Worm (Caenorhabditis elegans) whole organism, L1 larva: ENCODE data around the gene emb-8.
A peak's percentile ranks its signal among the peaks of the same experiment; 100 is the strongest.

ENCODE experiments used
- alr-1 ChIP-seq: fragments of 200-800 bp; sonication (Bioruptor generic); optimal IDR thresholded peaks from 2 replicates; lab custom pipeline; 2018; ENCODE audit warnings: borderline replicate concordance, mild to moderate bottlenecking, missing genetic modification characterization, missing compliant biosample characterization
- blmp-1 ChIP-seq: fragments of 150-350 bp; optimal IDR thresholded peaks from 2 replicates; lab custom pipeline; 2014; ENCODE audit warnings: missing biosample characterization, missing genetic modification characterization
- ceh-82 ChIP-seq, 3 experiments: fragments of 150-350 bp in 1 of 3; sonication (generic microtip) in 2 of 3; optimal IDR thresholded peaks; 2 replicates each; lab custom pipeline; 2014 to 2017; ENCODE audit warnings: missing biosample characterization in 3 of 3, missing genetic modification characterization in 3 of 3
- ceh-88 ChIP-seq: fragments of 200-800 bp; sonication (Bioruptor generic); IDR thresholded peaks from 2 replicates; pipeline ENCODE4 v1.3.6; 2022; ENCODE audit warnings: missing genetic modification characterization, missing compliant biosample characterization
- ceh-90 ChIP-seq: sonication (generic microtip); optimal IDR thresholded peaks from 2 replicates; lab custom pipeline; 2016; ENCODE audit warnings: missing genetic modification characterization, missing compliant biosample characterization
- dpl-1 ChIP-seq, 3 experiments: fragments of 150-350 bp in 2 of 3; sonication (generic microtip) in 1 of 3; optimal IDR thresholded peaks; 2 replicates each; lab custom pipeline; 2014 to 2017; ENCODE audit warnings: missing biosample characterization in 3 of 3, missing genetic modification characterization in 3 of 3, missing genetic modification reagents in 3 of 3
- dsc-1 ChIP-seq: sonication (generic microtip); optimal IDR thresholded peaks from 2 replicates; lab custom pipeline; 2016; ENCODE audit warnings: mild to moderate bottlenecking, missing genetic modification characterization, missing compliant biosample characterization
- efl-1 ChIP-seq, 4 experiments: fragments of 150-350 bp; optimal IDR thresholded peaks in 3 of 4; peaks in 1 of 4; 1 replicate in 1 of 4; 2 replicates in 3 of 4; lab custom pipeline; 2014; ENCODE audit warnings: missing biosample characterization in 2 of 4, missing genetic modification characterization in 2 of 4, missing genetic modification reagents in 2 of 4
- egl-13 ChIP-seq: sonication (generic microtip); optimal IDR thresholded peaks from 2 replicates; lab custom pipeline; 2016; ENCODE audit warnings: missing genotype, missing genetic modification reagents, missing genetic modification characterization, missing compliant biosample characterization
- elt-2 ChIP-seq: sonication (generic microtip); optimal IDR thresholded peaks from 2 replicates; lab custom pipeline; 2016; ENCODE audit warnings: missing genetic modification characterization, mild to moderate bottlenecking, inconsistent platforms, missing compliant biosample characterization, missing genetic modification reagents
- elt-3 ChIP-seq, 6 experiments: fragments of 150-350 bp in 1 of 6; sonication (generic microtip); optimal IDR thresholded peaks; 2 replicates each; lab custom pipeline; 2017 to 2018; ENCODE audit warnings: missing biosample characterization in 6 of 6, missing genetic modification characterization in 6 of 6, inconsistent platforms in 1 of 6
- ets-5 ChIP-seq: fragments of 200-800 bp; sonication (Bioruptor generic); IDR thresholded peaks from 2 replicates; pipeline ENCODE4 v1.3.6; 2022; ENCODE audit warnings: missing genetic modification characterization, missing compliant biosample characterization
- fkh-4 ChIP-seq: sonication (generic microtip); optimal IDR thresholded peaks from 2 replicates; lab custom pipeline; 2016; ENCODE audit warnings: missing compliant biosample characterization, missing genetic modification characterization, borderline replicate concordance
- fkh-8 ChIP-seq: sonication (generic microtip); optimal IDR thresholded peaks from 2 replicates; lab custom pipeline; 2016; ENCODE audit warnings: mild to moderate bottlenecking, missing genetic modification characterization, missing compliant biosample characterization
- grh-1 ChIP-seq: fragments of 200-800 bp; sonication (Bioruptor generic); IDR thresholded peaks from 2 replicates; pipeline ENCODE4 v1.3.6; 2022; ENCODE audit warnings: missing genetic modification reagents, missing genetic modification characterization, missing compliant biosample characterization
- hlh-17 ChIP-seq: fragments of 200-800 bp; sonication (Bioruptor generic); optimal IDR thresholded peaks from 2 replicates; lab custom pipeline; 2018; ENCODE audit warnings: missing genetic modification characterization, mild to moderate bottlenecking, missing compliant biosample characterization, moderate library complexity, borderline replicate concordance
- lin-15B ChIP-seq: fragments of 150-350 bp; sonication (generic microtip); optimal IDR thresholded peaks from 3 replicates; lab custom pipeline; 2014; ENCODE audit warnings: missing biosample characterization, missing genetic modification characterization
- lin-39 ChIP-seq: fragments of 150-350 bp; optimal IDR thresholded peaks from 2 replicates; lab custom pipeline; 2014; ENCODE audit warnings: missing biosample characterization, missing genetic modification reagents, missing genetic modification characterization
- lsy-2 ChIP-seq, 2 experiments: fragments of 150-350 bp; optimal IDR thresholded peaks; 2 replicates each; lab custom pipeline; 2014; ENCODE audit warnings: missing biosample characterization in 2 of 2, missing genetic modification characterization in 2 of 2
- nhr-19 ChIP-seq: fragments of 200-800 bp; sonication (Bioruptor generic); conservative IDR thresholded peaks from 2 replicates; pipeline ENCODE4 v1.3.6; 2022; ENCODE audit warnings: missing genetic modification characterization, missing compliant biosample characterization
- nhr-20 ChIP-seq: sonication (generic microtip); optimal IDR thresholded peaks from 2 replicates; lab custom pipeline; 2016; ENCODE audit warnings: mild to moderate bottlenecking, missing genetic modification characterization, missing compliant biosample characterization
- nhr-28 ChIP-seq: fragments of 150-350 bp; optimal IDR thresholded peaks from 2 replicates; lab custom pipeline; 2014; ENCODE audit warnings: missing biosample characterization, missing genetic modification characterization
- nhr-47 ChIP-seq: sonication (generic microtip); optimal IDR thresholded peaks from 2 replicates; lab custom pipeline; 2016; ENCODE audit warnings: mild to moderate bottlenecking, missing genetic modification characterization, moderate library complexity, missing compliant biosample characterization
- nhr-71 ChIP-seq: sonication (generic microtip); optimal IDR thresholded peaks from 2 replicates; lab custom pipeline; 2016; ENCODE audit warnings: mild to moderate bottlenecking, missing genetic modification characterization, moderate library complexity, missing compliant biosample characterization
- nhr-76 ChIP-seq: sonication (generic microtip); optimal IDR thresholded peaks from 2 replicates; lab custom pipeline; 2017; ENCODE audit warnings: missing biosample characterization, missing genetic modification characterization
- nhr-77 ChIP-seq: fragments of 150-350 bp; optimal IDR thresholded peaks from 2 replicates; lab custom pipeline; 2014; ENCODE audit warnings: missing biosample characterization, missing genetic modification characterization
- nhr-85 ChIP-seq: sonication (generic microtip); peaks from one replicate; lab custom pipeline; 2016; ENCODE audit warnings: missing genetic modification characterization, inconsistent platforms, missing compliant biosample characterization
- pag-3 ChIP-seq: sonication (generic microtip); optimal IDR thresholded peaks from 2 replicates; lab custom pipeline; 2017; ENCODE audit warnings: missing genetic modification characterization, mild to moderate bottlenecking, missing compliant biosample characterization, antibody characterized with exemption, borderline replicate concordance; ENCODE audit not compliant: insufficient read depth
- pax-3 ChIP-seq: fragments of 200-800 bp; sonication (Bioruptor generic); optimal IDR thresholded peaks from 2 replicates; lab custom pipeline; 2018; ENCODE audit warnings: mild to moderate bottlenecking, missing genetic modification characterization, moderate library complexity, missing compliant biosample characterization
- skn-1 ChIP-seq: fragments of 150-350 bp; optimal IDR thresholded peaks from 2 replicates; lab custom pipeline; 2014; ENCODE audit warnings: missing biosample characterization, missing genetic modification characterization
- sup-37 ChIP-seq: fragments of 200-800 bp; sonication (Bioruptor generic); optimal IDR thresholded peaks from 2 replicates; lab custom pipeline; 2018; ENCODE audit warnings: mild to moderate bottlenecking, missing genetic modification characterization, missing compliant biosample characterization
- swsn-7 ChIP-seq: sonication (generic microtip); optimal IDR thresholded peaks from 2 replicates; lab custom pipeline; 2016; ENCODE audit warnings: missing genetic modification characterization, missing compliant biosample characterization
- tlp-1 ChIP-seq: fragments of 150-350 bp; optimal IDR thresholded peaks from 2 replicates; lab custom pipeline; 2014; ENCODE audit warnings: missing biosample characterization, missing genetic modification characterization
- vab-15 ChIP-seq: sonication (generic microtip); optimal IDR thresholded peaks from 2 replicates; lab custom pipeline; 2017; ENCODE audit warnings: missing genotype, mild to moderate bottlenecking, missing genetic modification characterization, missing compliant biosample characterization
- zag-1 ChIP-seq: fragments of 150-350 bp; optimal IDR thresholded peaks from 2 replicates; lab custom pipeline; 2014; ENCODE audit warnings: missing biosample characterization, missing genetic modification characterization
- ztf-11 ChIP-seq, 2 experiments: sonication (generic microtip); optimal IDR thresholded peaks; 2 replicates each; lab custom pipeline; 2016 to 2017; ENCODE audit warnings: missing genetic modification characterization in 2 of 2, missing biosample characterization in 1 of 2, missing compliant biosample characterization in 1 of 2
- ztf-4 ChIP-seq: fragments of 150-350 bp; optimal IDR thresholded peaks from 2 replicates; lab custom pipeline; 2014; ENCODE audit warnings: missing biosample characterization, missing genetic modification characterization

emb-8 gene

ce11 chrIII:5230415-5230814, 30.9 kb upstream of the emb-8 start, which contains the start of gene prmt-5 (continued):
- TF ChIP-seq ceh-90 (no peak), blmp-1 (tag; lab: Kevin White, UChicago) (no peak), nhr-71 (tag; lab: Kevin White, UChicago) (peak; percentile 51), ztf-11 (tag; optimal IDR thresholded peaks at IDR 0.05; lab: Kevin White, UChicago) (no peak), swsn-7 (tag; lab: Kevin White, UChicago) (no peak), efl-1 (optimal IDR thresholded peaks at IDR 0.05; lab: Kevin White, UChicago) (peak; percentile 21 to 41), efl-1 (GFP tag; optimal IDR thresholded peaks at IDR 0.05 in 1 of 2; lab: Kevin White, UChicago) (peak in 1 of 2 experiments; percentile 77), elt-3 (tag; optimal IDR thresholded peaks at IDR 0.05; lab: Kevin White, UChicago) (no peak), sup-37 (GFP tag; lab: Kevin White, UChicago) (peak; percentile 24), nhr-19 (GFP tag; lab: Robert Waterston, UW) (peak; percentile 25; the same call in 1 of the 2 replicates), ceh-88 (no peak), elt-2 (peak; percentile 31), nhr-20 (peak; percentile 36), dsc-1 (tag; lab: Kevin White, UChicago) (no peak), dpl-1 (GFP tag; optimal IDR thresholded peaks at IDR 0.05; lab: Kevin White, UChicago) (no peak), nhr-28 (tag; lab: Kevin White, UChicago) (no peak), ztf-4 (tag; lab: Kevin White, UChicago) (peak; percentile 45), lsy-2 (tag; optimal IDR thresholded peaks at IDR 0.05; lab: Kevin White, UChicago) (peak in 1 of 2 experiments; percentile 21), egl-13 (no peak)
- TF ChIP-seq, all 84 proteins: peak for 18

ce11 chrIII:5229511-5230250, 30.2 kb upstream of the emb-8 start:
- TF ChIP-seq nhr-47 (tag; lab: Kevin White, UChicago) (no peak), tlp-1 (no peak), alr-1 (peak; percentile 94), pax-3 (tag; lab: Kevin White, UChicago) (no peak), fkh-4 (no peak), skn-1 (tag; lab: Kevin White, UChicago) (no peak), lin-15B (tag; lab: Kevin White, UChicago) (no peak), vab-15 (tag; lab: Kevin White, UChicago) (no peak), lin-39 (tag; lab: Kevin White, UChicago) (no peak), zag-1 (tag; lab: Kevin White, UChicago) (no peak), elt-2 (no peak), fkh-8 (tag; lab: Kevin White, UChicago) (no peak), nhr-71 (tag; lab: Kevin White, UChicago) (no peak), grh-1 (GFP tag; lab: Robert Waterston, UW) (no peak), ceh-82 (tag; optimal IDR thresholded peaks at IDR 0.05; lab: Kevin White, UChicago) (no peak), nhr-77 (no peak), nhr-20 (no peak), nhr-85 (tag; lab: Kevin White, UChicago) (peak; percentile 59), dsc-1 (tag; lab: Kevin White, UChicago) (no peak), hlh-17 (no peak), ceh-90 (no peak), ets-5 (GFP tag; lab: Robert Waterston, UW) (no peak), pag-3 (tag; lab: Kevin White, UChicago) (no peak), nhr-76 (peak; percentile 33), efl-1 (optimal IDR thresholded peaks at IDR 0.05; lab: Kevin White, UChicago) (no peak), efl-1 (GFP tag; optimal IDR thresholded peaks at IDR 0.05 in 1 of 2; lab: Kevin White, UChicago) (peak in 1 of 2 experiments; percentile 90), elt-3 (tag; optimal IDR thresholded peaks at IDR 0.05; lab: Kevin White, UChicago) (no peak)
